Fruit fly (Drosophila melanogaster) whole organism, prepupa: ENCODE data around the gene Esyt2.

ENCODE experiments used
- Blimp-1 ChIP-seq: fragments of 200-800 bp; sonication (Bioruptor generic); optimal IDR thresholded peaks from 3 replicates; lab custom pipeline; 2017; ENCODE audit warnings: missing biosample characterization, missing genetic modification characterization, mild to moderate bottlenecking, moderate library complexity, missing genetic modification reagents
- CG10631 ChIP-seq: fragments of 200-800 bp; sonication (Bioruptor generic); optimal IDR thresholded peaks from 2 replicates; lab custom pipeline; 2016; ENCODE audit warnings: missing biosample characterization, missing genetic modification characterization
- CG10669 ChIP-seq: fragments of 200-800 bp; sonication (Bioruptor generic); optimal IDR thresholded peaks from 3 replicates; lab custom pipeline; 2018; ENCODE audit warnings: missing biosample characterization, mild to moderate bottlenecking, missing genetic modification characterization, moderate library complexity
- CG11294 ChIP-seq: fragments of 200-800 bp; sonication (Bioruptor generic); IDR thresholded peaks from 2 replicates; pipeline ENCODE4 v1.3.6; 2022; ENCODE audit warnings: missing biosample characterization, missing genetic modification characterization
- CG11762 ChIP-seq: fragments of 200-800 bp; sonication (Bioruptor generic); optimal IDR thresholded peaks from 3 replicates; lab custom pipeline; 2016; ENCODE audit warnings: missing biosample characterization, missing genetic modification characterization; ENCODE audit not compliant: insufficient read depth
- CG11902 ChIP-seq: fragments of 200-800 bp; sonication (Bioruptor generic); optimal IDR thresholded peaks from 3 replicates; lab custom pipeline; 2016; ENCODE audit warnings: missing biosample characterization, missing genetic modification characterization
- CG15336 ChIP-seq: fragments of 200-800 bp; sonication (Bioruptor generic); IDR thresholded peaks from 2 replicates; pipeline ENCODE4 v1.3.6; 2022; ENCODE audit warnings: missing biosample characterization, missing genetic modification characterization
- CG1621 ChIP-seq: fragments of 200-800 bp; sonication (Bioruptor generic); optimal IDR thresholded peaks from 3 replicates; lab custom pipeline; 2018; ENCODE audit warnings: missing biosample characterization, mild to moderate bottlenecking, missing genetic modification characterization
- CG16779 ChIP-seq: fragments of 200-800 bp; sonication (Bioruptor generic); optimal IDR thresholded peaks from 3 replicates; lab custom pipeline; 2017; ENCODE audit warnings: missing biosample characterization, mild to moderate bottlenecking, missing genetic modification characterization
- CG3032 ChIP-seq: fragments of 200-800 bp; optimal IDR thresholded peaks from 2 replicates; lab custom pipeline; 2019; ENCODE audit warnings: missing biosample characterization, mild to moderate bottlenecking, missing genetic modification characterization, moderate library complexity
- CG31627 ChIP-seq: fragments of 200-800 bp; sonication (Bioruptor generic); optimal IDR thresholded peaks from 3 replicates; lab custom pipeline; 2016; ENCODE audit warnings: missing biosample characterization, missing genetic modification characterization
- CG32006 ChIP-seq: fragments of 200-800 bp; sonication (Bioruptor generic); optimal IDR thresholded peaks from 3 replicates; lab custom pipeline; 2017; ENCODE audit warnings: missing biosample characterization, mild to moderate bottlenecking, missing genetic modification characterization
- CG34406 ChIP-seq: fragments of 200-800 bp; sonication (Bioruptor generic); optimal IDR thresholded peaks from 3 replicates; lab custom pipeline; 2016; ENCODE audit warnings: missing biosample characterization, missing genetic modification characterization
- CG3919 ChIP-seq: fragments of 200-800 bp; sonication (Bioruptor generic); optimal IDR thresholded peaks from 3 replicates; lab custom pipeline; 2016; ENCODE audit warnings: missing biosample characterization, missing genetic modification characterization
- CG4318 ChIP-seq: fragments of 200-800 bp; sonication (Bioruptor generic); optimal IDR thresholded peaks from 3 replicates; lab custom pipeline; 2017; ENCODE audit warnings: missing biosample characterization, mild to moderate bottlenecking, missing genetic modification characterization
- CG6792 ChIP-seq: fragments of 200-800 bp; sonication (Bioruptor generic); optimal IDR thresholded peaks from 3 replicates; lab custom pipeline; 2016; ENCODE audit warnings: missing biosample characterization, missing genetic modification characterization
- CG7368 ChIP-seq: fragments of 200-800 bp; sonication (Bioruptor generic); optimal IDR thresholded peaks from 3 replicates; lab custom pipeline; 2016; ENCODE audit warnings: missing biosample characterization, missing genetic modification characterization
- CG8632 ChIP-seq: fragments of 200-800 bp; sonication (Bioruptor generic); optimal IDR thresholded peaks from 3 replicates; lab custom pipeline; 2016; ENCODE audit warnings: missing biosample characterization, missing genetic modification characterization
- Eip75B ChIP-seq: fragments of 200-800 bp; sonication (Bioruptor generic); optimal IDR thresholded peaks from 3 replicates; lab custom pipeline; 2016; ENCODE audit warnings: missing biosample characterization, missing genetic modification characterization
- Eip78C ChIP-seq: fragments of 200-800 bp; sonication (Bioruptor generic); peaks from one replicate; lab custom pipeline; 2016; ENCODE audit warnings: missing biosample characterization, missing genetic modification characterization
- Ets21C ChIP-seq: fragments of 200-800 bp; sonication (Bioruptor generic); optimal IDR thresholded peaks from 3 replicates; lab custom pipeline; 2016; ENCODE audit warnings: missing biosample characterization, missing genetic modification characterization
- Gug ChIP-seq: fragments of 200-800 bp; sonication (Bioruptor generic); IDR thresholded peaks from 2 replicates; pipeline ENCODE4 v1.3.6; 2022; ENCODE audit warnings: missing biosample characterization, missing genetic modification characterization
- Hr38 ChIP-seq: sonication (Bioruptor generic); optimal IDR thresholded peaks from 2 replicates; lab custom pipeline; 2016; ENCODE audit warnings: missing biosample characterization, missing genetic modification characterization
- Hr39 ChIP-seq: fragments of 200-800 bp; sonication (Bioruptor generic); optimal IDR thresholded peaks from 2 replicates; lab custom pipeline; 2016; ENCODE audit warnings: missing biosample characterization, missing genetic modification characterization
- Hr4 ChIP-seq: fragments of 200-800 bp; sonication (Bioruptor generic); optimal IDR thresholded peaks from 3 replicates; lab custom pipeline; 2016; ENCODE audit warnings: missing biosample characterization, missing genetic modification characterization
- Met ChIP-seq: fragments of 200-800 bp; sonication (Bioruptor generic); optimal IDR thresholded peaks from 3 replicates; lab custom pipeline; 2016; ENCODE audit warnings: missing biosample characterization, missing genetic modification characterization
- OdsH ChIP-seq: fragments of 200-800 bp; sonication (Bioruptor generic); optimal IDR thresholded peaks from 3 replicates; lab custom pipeline; 2016; ENCODE audit warnings: missing biosample characterization, missing genetic modification characterization
- Sox102F ChIP-seq: fragments of 200-800 bp; sonication (Bioruptor generic); optimal IDR thresholded peaks from 2 replicates; lab custom pipeline; 2016; ENCODE audit warnings: missing biosample characterization, mild to moderate bottlenecking, missing genetic modification characterization
- Sox14 ChIP-seq: fragments of 200-800 bp; sonication (Bioruptor generic); optimal IDR thresholded peaks from 3 replicates; lab custom pipeline; 2016; ENCODE audit warnings: missing biosample characterization, missing genetic modification characterization
- achi ChIP-seq: fragments of 200-800 bp; sonication (Bioruptor generic); optimal IDR thresholded peaks from 3 replicates; lab custom pipeline; 2016; ENCODE audit warnings: missing biosample characterization, missing genetic modification characterization
- acj6 ChIP-seq: fragments of 200-800 bp; sonication (Bioruptor generic); optimal IDR thresholded peaks from 3 replicates; lab custom pipeline; 2016; ENCODE audit warnings: missing biosample characterization, missing genetic modification characterization
- cyc ChIP-seq: fragments of 200-800 bp; sonication (Bioruptor generic); optimal IDR thresholded peaks from 3 replicates; lab custom pipeline; 2016; ENCODE audit warnings: missing biosample characterization, missing genetic modification characterization
- dsx ChIP-seq: fragments of 200-800 bp; optimal IDR thresholded peaks from 3 replicates; lab custom pipeline; 2019; ENCODE audit warnings: missing biosample characterization, mild to moderate bottlenecking, missing genetic modification characterization, moderate library complexity; ENCODE audit not compliant: poor library complexity, severe bottlenecking
- esn ChIP-seq: fragments of 200-800 bp; sonication (Bioruptor generic); optimal IDR thresholded peaks from 2 replicates; lab custom pipeline; 2016; ENCODE audit warnings: missing biosample characterization, mild to moderate bottlenecking, missing genetic modification characterization, moderate library complexity
- fd59A ChIP-seq: fragments of 200-800 bp; sonication (Bioruptor generic); optimal IDR thresholded peaks from 2 replicates; lab custom pipeline; 2017; ENCODE audit warnings: missing biosample characterization, mild to moderate bottlenecking, missing genetic modification characterization, missing genetic modification reagents
- fd85E ChIP-seq: fragments of 200-800 bp; sonication (Bioruptor generic); optimal IDR thresholded peaks from 3 replicates; lab custom pipeline; 2016; ENCODE audit warnings: missing biosample characterization, missing genetic modification characterization
- fkh ChIP-seq: fragments of 200-800 bp; sonication (Bioruptor generic); optimal IDR thresholded peaks from 3 replicates; lab custom pipeline; 2017; ENCODE audit warnings: missing biosample characterization, mild to moderate bottlenecking, missing genetic modification characterization, moderate library complexity
- lz ChIP-seq: fragments of 200-800 bp; sonication (Bioruptor generic); optimal IDR thresholded peaks from 3 replicates; lab custom pipeline; 2016; ENCODE audit warnings: missing biosample characterization, missing genetic modification characterization
- net ChIP-seq: fragments of 200-800 bp; sonication (Bioruptor generic); optimal IDR thresholded peaks from 3 replicates; lab custom pipeline; 2016; ENCODE audit warnings: missing biosample characterization, missing genetic modification characterization
- pdm3 ChIP-seq: fragments of 200-800 bp; sonication (Bioruptor generic); optimal IDR thresholded peaks from 3 replicates; lab custom pipeline; 2016; ENCODE audit warnings: missing biosample characterization, missing genetic modification characterization
- ss ChIP-seq, 2 experiments: fragments of 200-800 bp; sonication (Bioruptor generic); optimal IDR thresholded peaks; 2 replicates in 1 of 2; 3 replicates in 1 of 2; lab custom pipeline; 2017 to 2018; ENCODE audit warnings: mild to moderate bottlenecking in 2 of 2, missing biosample characterization in 2 of 2, missing genetic modification characterization in 2 of 2, moderate library complexity in 1 of 2
- topi ChIP-seq: fragments of 200-800 bp; sonication (Bioruptor generic); optimal IDR thresholded peaks from 3 replicates; lab custom pipeline; 2016; ENCODE audit warnings: missing biosample characterization, missing genetic modification characterization
- vri ChIP-seq: fragments of 200-800 bp; sonication (Bioruptor generic); optimal IDR thresholded peaks from 3 replicates; lab custom pipeline; 2016; ENCODE audit warnings: missing biosample characterization, mild to moderate bottlenecking, missing genetic modification characterization

Esyt2 gene

dm6 chr3R:24582669-24582995, 38.1 kb downstream of the Esyt2 start, which contains the start of gene REPTOR (continued):
- no peak for TF ChIP-seq ss (GFP tag; optimal IDR thresholded peaks at IDR 0.05; lab: Kevin White, UChicago)
- no peak for TF ChIP-seq net (GFP tag; lab: Kevin White, UChicago)
- no peak for TF ChIP-seq CG11902 (GFP tag; lab: Kevin White, UChicago)
- TF ChIP-seq CG10669 (GFP tag; lab: Kevin White, UChicago): no peak
- TF ChIP-seq CG34406: no peak
- no peak for TF ChIP-seq CG8632
- no peak for TF ChIP-seq Ets21C
- peak; percentile 38 for TF ChIP-seq vri (GFP tag; lab: Kevin White, UChicago)

- TF ChIP-seq acj6 (peak; percentile 2), CG34406 (peak; percentile 4), Blimp-1 (no peak), lz (GFP tag; lab: Kevin White, UChicago) (peak; percentile 37), CG31627 (peak; percentile 37), net (GFP tag; lab: Kevin White, UChicago) (no peak), CG10631 (GFP tag; lab: Kevin White, UChicago) (peak; percentile 10), CG3032 (no peak), CG11294 (GFP tag; lab: Robert Waterston, UW) (no peak), CG15336 (GFP tag; lab: Robert Waterston, UW) (no peak), cyc (GFP tag; lab: Kevin White, UChicago) (peak; percentile 35), Gug (GFP tag; lab: Robert Waterston, UW) (no peak), Hr39 (GFP tag; lab: Kevin White, UChicago) (peak; percentile 36), CG11762 (GFP tag; lab: Kevin White, UChicago) (no peak), Eip75B (peak; percentile 25), CG16779 (tag; lab: Kevin White, UChicago) (no peak), Hr38 (GFP tag; lab: Kevin White, UChicago) (no peak), CG32006 (peak; percentile 11), fd59A (GFP tag; lab: Kevin White, UChicago) (no peak), pdm3 (peak; percentile 49), Hr4 (GFP tag; lab: Kevin White, UChicago) (peak; percentile 35), CG3919 (GFP tag; lab: Kevin White, UChicago) (peak; percentile 44), fd85E (no peak), Sox14 (peak; percentile 11), dsx (no peak), CG1621 (no peak), CG6792 (GFP tag; lab: Kevin White, UChicago) (no peak), esn (GFP tag; lab: Kevin White, UChicago) (peak; percentile 56), CG10669 (GFP tag; lab: Kevin White, UChicago) (no peak), achi (GFP tag; lab: Kevin White, UChicago) (peak; percentile 66), Sox102F (GFP tag; lab: Kevin White, UChicago) (peak; percentile 35), OdsH (GFP tag; lab: Kevin White, UChicago) (peak; percentile 17), CG7368 (GFP tag; lab: Kevin White, UChicago) (no peak), topi (GFP tag; lab: Kevin White, UChicago) (peak; percentile 31), fkh (GFP tag; lab: Kevin White, UChicago) (peak; percentile 91), CG8632 (no peak), Eip78C (peak; percentile 67), CG4318 (GFP tag; lab: Kevin White, UChicago) (no peak), Met (GFP tag; lab: Kevin White, UChicago) (peak; percentile 31)
These were observed 40.7 kb downstream of the Esyt2 start, which contains the start of the genes CG13625 and mld for dm6 chr3R:24585042-24585698. Gene CG13625 (minus strand): TSS chr3R:24585160. Gene mld (plus strand): TSS chr3R:24585653.
